Fruit fly (Drosophila melanogaster) whole organism, embryonic: ENCODE data around the gene CG34309.

Experiments
- Atf3 ChIP-seq: fragments of 200-800 bp; sonication (Bioruptor generic); optimal IDR thresholded peaks from 3 replicates; lab custom pipeline; 2016; ENCODE audit warnings: missing biosample characterization, missing genetic modification characterization
- Awh ChIP-seq: fragments of 200-800 bp; sonication (Bioruptor generic); IDR thresholded peaks from 2 replicates; pipeline ENCODE4, ENCODE4 v1.3.6; 2022; ENCODE audit warnings: missing biosample characterization, missing genetic modification characterization
- B-H1 ChIP-seq: fragments of 200-800 bp; sonication (Bioruptor generic); IDR thresholded peaks from 3 replicates; pipeline ENCODE4 v1.3.6; 2022; ENCODE audit warnings: missing biosample characterization, missing genetic modification characterization
- Bdp1 ChIP-seq: fragments of 200-800 bp; sonication (Bioruptor generic); optimal IDR thresholded peaks from 3 replicates; lab custom pipeline; 2016; ENCODE audit warnings: missing biosample characterization, missing genetic modification characterization
- CG10462 ChIP-seq: fragments of 200-800 bp; sonication (Bioruptor generic); optimal IDR thresholded peaks from 2 replicates; lab custom pipeline; 2016; ENCODE audit warnings: missing biosample characterization, missing genetic modification characterization
- CG10565 ChIP-seq: fragments of 200-800 bp; sonication (Bioruptor generic); optimal IDR thresholded peaks from 3 replicates; lab custom pipeline; 2016; ENCODE audit warnings: missing biosample characterization, mild to moderate bottlenecking, missing genetic modification characterization
- CG11560 ChIP-seq: fragments of 200-800 bp; sonication (Bioruptor generic); IDR thresholded peaks from 3 replicates; pipeline ENCODE4 v1.3.6; 2022; ENCODE audit warnings: missing biosample characterization, missing genetic modification characterization
- CG12071 ChIP-seq: fragments of 200-800 bp; sonication (Bioruptor generic); optimal IDR thresholded peaks from 3 replicates; lab custom pipeline; 2018; ENCODE audit warnings: missing biosample characterization, mild to moderate bottlenecking, missing genetic modification characterization
- CG13287 ChIP-seq: fragments of 200-800 bp; sonication (Bioruptor generic); IDR thresholded peaks from 2 replicates; pipeline ENCODE4 v1.3.6; 2022; ENCODE audit warnings: missing biosample characterization, missing genetic modification characterization; ENCODE audit not compliant: partially characterized antibody
- CG13894 ChIP-seq: fragments of 200-800 bp; sonication (Bioruptor generic); optimal IDR thresholded peaks from 3 replicates; lab custom pipeline; 2018; ENCODE audit warnings: missing biosample characterization, mild to moderate bottlenecking, missing genetic modification characterization, moderate library complexity
- CG15011 ChIP-seq: fragments of 200-800 bp; sonication (Bioruptor generic); optimal IDR thresholded peaks from 3 replicates; lab custom pipeline; 2018; ENCODE audit warnings: missing biosample characterization, mild to moderate bottlenecking, missing genetic modification characterization
- CG15269 ChIP-seq: fragments of 200-800 bp; sonication (Bioruptor generic); optimal IDR thresholded peaks from 2 replicates; lab custom pipeline; 2018; ENCODE audit warnings: missing biosample characterization, mild to moderate bottlenecking, missing genetic modification characterization, moderate library complexity
- CG17359 ChIP-seq: fragments of 200-800 bp; sonication (Bioruptor generic); optimal IDR thresholded peaks from 3 replicates; lab custom pipeline; 2018; ENCODE audit warnings: missing biosample characterization, mild to moderate bottlenecking, missing genetic modification characterization, moderate library complexity
- CG1832 ChIP-seq: fragments of 200-800 bp; sonication (Bioruptor generic); optimal IDR thresholded peaks from 2 replicates; lab custom pipeline; 2017; ENCODE audit warnings: missing biosample characterization, mild to moderate bottlenecking, missing genetic modification characterization, inconsistent platforms
- CG18619 ChIP-seq: fragments of 200-800 bp; sonication (Bioruptor generic); optimal IDR thresholded peaks from 3 replicates; lab custom pipeline; 2017; ENCODE audit warnings: missing biosample characterization, mild to moderate bottlenecking, missing genetic modification characterization
- CG32532 ChIP-seq: fragments of 200-800 bp; sonication (Bioruptor generic); IDR thresholded peaks from 2 replicates; pipeline ENCODE4 v1.3.6; 2022; ENCODE audit warnings: missing biosample characterization, missing genetic modification characterization
- CG3281 ChIP-seq: fragments of 200-800 bp; sonication (Bioruptor generic); optimal IDR thresholded peaks from 3 replicates; lab custom pipeline; 2017; ENCODE audit warnings: missing biosample characterization, mild to moderate bottlenecking, missing genetic modification characterization
- CG3847 ChIP-seq: fragments of 200-800 bp; sonication (Bioruptor generic); IDR thresholded peaks from 2 replicates; pipeline ENCODE4 v1.3.6; 2022; ENCODE audit warnings: missing biosample characterization, missing genetic modification characterization
- CG6254 ChIP-seq: fragments of 200-800 bp; sonication (Bioruptor generic); optimal IDR thresholded peaks from 3 replicates; lab custom pipeline; 2017; ENCODE audit warnings: mild to moderate bottlenecking, missing biosample characterization, missing genetic modification reagents, missing genetic modification characterization
- CG6683 ChIP-seq: fragments of 200-800 bp; sonication (Bioruptor generic); optimal IDR thresholded peaks from 2 replicates; lab custom pipeline; 2017; ENCODE audit warnings: missing biosample characterization, mild to moderate bottlenecking, missing genetic modification characterization, missing genetic modification reagents
- CG7357 ChIP-seq: fragments of 200-800 bp; sonication (Bioruptor generic); IDR thresholded peaks from 3 replicates; pipeline ENCODE4 v1.3.6; 2022; ENCODE audit warnings: missing biosample characterization, missing genetic modification characterization
- Drgx ChIP-seq: fragments of 200-800 bp; sonication (Bioruptor generic); IDR thresholded peaks from 2 replicates; pipeline ENCODE4 v1.3.6; 2022; ENCODE audit warnings: missing biosample characterization, missing genetic modification characterization
- E2f1 ChIP-seq: fragments of 200-800 bp; sonication (Bioruptor generic); IDR thresholded peaks from 2 replicates; pipeline ENCODE4 v1.3.6; 2022; ENCODE audit warnings: missing biosample characterization, missing genetic modification characterization
- E2f2 ChIP-seq: fragments of 200-800 bp; sonication (Bioruptor generic); IDR thresholded peaks from 2 replicates; pipeline ENCODE4 v1.3.6; 2022; ENCODE audit warnings: missing biosample characterization, missing genetic modification characterization
- Elba2 ChIP-seq: fragments of 200-800 bp; sonication (Bioruptor generic); optimal IDR thresholded peaks from 3 replicates; lab custom pipeline; 2016; ENCODE audit warnings: missing biosample characterization, missing genetic modification characterization
- HLHmδ ChIP-seq: fragments of 200-800 bp; sonication (Bioruptor generic); optimal IDR thresholded peaks from 2 replicates; lab custom pipeline; 2018; ENCODE audit warnings: missing biosample characterization, mild to moderate bottlenecking, missing genetic modification characterization, moderate library complexity
- Hr51 ChIP-seq, 2 experiments: fragments of 200-800 bp; sonication (Bioruptor generic); optimal IDR thresholded peaks; 2 replicates in 1 of 2; 3 replicates in 1 of 2; lab custom pipeline; 2016 to 2018; ENCODE audit warnings: missing biosample characterization in 2 of 2, missing genetic modification characterization in 2 of 2, mild to moderate bottlenecking in 1 of 2, moderate library complexity in 1 of 2
- Kr ChIP-seq: fragments of 200-800 bp; sonication (Bioruptor generic); optimal IDR thresholded peaks from 2 replicates; lab custom pipeline; 2017; ENCODE audit warnings: missing biosample characterization, mild to moderate bottlenecking, missing genetic modification characterization
- MTF-1 ChIP-seq: fragments of 200-800 bp; sonication (Bioruptor generic); optimal IDR thresholded peaks from 2 replicates; lab custom pipeline; 2018; ENCODE audit warnings: missing biosample characterization, mild to moderate bottlenecking, missing genetic modification characterization, borderline replicate concordance
- Max ChIP-seq: fragments of 200-800 bp; sonication (Bioruptor generic); optimal IDR thresholded peaks from 2 replicates; lab custom pipeline; 2016; ENCODE audit warnings: missing biosample characterization, mild to moderate bottlenecking, missing genetic modification characterization
- Pdp1 ChIP-seq, 2 experiments: fragments of 200-800 bp; sonication (Bioruptor generic); optimal IDR thresholded peaks; 3 replicates each; lab custom pipeline; 2016; ENCODE audit warnings: missing biosample characterization in 2 of 2, missing genetic modification characterization in 2 of 2, mild to moderate bottlenecking in 1 of 2, moderate library complexity in 1 of 2
- Scr ChIP-seq: fragments of 200-800 bp; sonication (Bioruptor generic); IDR thresholded peaks from 2 replicates; pipeline ENCODE4 v1.3.6; 2022; ENCODE audit warnings: missing biosample characterization, missing genetic modification characterization; ENCODE audit not compliant: partially characterized antibody
- Sin3A ChIP-seq: fragments of >200 bp; optimal IDR thresholded peaks from 2 replicates; lab custom pipeline; 2018
- Taf1 ChIP-seq: fragments of 200-800 bp; sonication (Bioruptor generic); IDR thresholded peaks from 2 replicates; pipeline ENCODE4 v1.3.6; 2022; ENCODE audit warnings: missing biosample characterization, missing genetic modification characterization
- Xbp1 ChIP-seq: fragments of 200-800 bp; sonication (Bioruptor generic); optimal IDR thresholded peaks from 3 replicates; lab custom pipeline; 2016; ENCODE audit warnings: missing biosample characterization, mild to moderate bottlenecking, missing genetic modification characterization
- al ChIP-seq: fragments of 200-800 bp; sonication (Bioruptor generic); IDR thresholded peaks from 2 replicates; pipeline ENCODE4 v1.3.6; 2022; ENCODE audit warnings: missing biosample characterization, missing genetic modification characterization
- br ChIP-seq: fragments of >200 bp; optimal IDR thresholded peaks from 2 replicates; lab custom pipeline; 2017
- chinmo ChIP-seq: fragments of 200-800 bp; sonication (Bioruptor generic); IDR thresholded peaks from 4 replicates; pipeline ENCODE4 v1.3.6; 2022; ENCODE audit warnings: missing biosample characterization, missing genetic modification characterization; ENCODE audit not compliant: partially characterized antibody
- emc ChIP-seq: fragments of 200-800 bp; sonication (Bioruptor generic); optimal IDR thresholded peaks from 2 replicates; lab custom pipeline; 2016; ENCODE audit warnings: missing biosample characterization, missing genetic modification characterization
- ftz-f1 ChIP-seq: fragments of 200-800 bp; sonication (Bioruptor generic); optimal IDR thresholded peaks from 2 replicates; lab custom pipeline; 2016; ENCODE audit warnings: missing biosample characterization, missing genetic modification characterization
- hth ChIP-seq: fragments of >200 bp; optimal IDR thresholded peaks from 2 replicates; lab custom pipeline; 2017; ENCODE audit warnings: inconsistent platforms
- kay ChIP-seq: fragments of 200-800 bp; sonication (Bioruptor generic); optimal IDR thresholded peaks from 2 replicates; lab custom pipeline; 2016; ENCODE audit warnings: missing biosample characterization, missing genetic modification characterization
- pb ChIP-seq: fragments of 200-800 bp; sonication (Bioruptor generic); optimal IDR thresholded peaks from 3 replicates; lab custom pipeline; 2016; ENCODE audit warnings: missing biosample characterization, missing genetic modification characterization
- pnt ChIP-seq: fragments of 200-800 bp; sonication (Bioruptor generic); optimal IDR thresholded peaks from 3 replicates; lab custom pipeline; 2016; ENCODE audit warnings: missing biosample characterization, missing genetic modification characterization
- pzg ChIP-seq: fragments of 200-800 bp; sonication (Bioruptor generic); optimal IDR thresholded peaks from 3 replicates; lab custom pipeline; 2018; ENCODE audit warnings: missing biosample characterization, mild to moderate bottlenecking, missing genetic modification characterization, moderate library complexity
- repo ChIP-seq: fragments of 200-800 bp; sonication (Bioruptor generic); optimal IDR thresholded peaks from 2 replicates; lab custom pipeline; 2016; ENCODE audit warnings: missing biosample characterization, missing genetic modification characterization
- salm ChIP-seq: fragments of 200-800 bp; sonication (Bioruptor generic); optimal IDR thresholded peaks from 2 replicates; lab custom pipeline; 2018; ENCODE audit warnings: missing biosample characterization, mild to moderate bottlenecking, missing genetic modification characterization
- slou ChIP-seq: fragments of 200-800 bp; sonication (Bioruptor generic); optimal IDR thresholded peaks from 3 replicates; lab custom pipeline; 2016; ENCODE audit warnings: missing biosample characterization, missing genetic modification characterization
- sqz ChIP-seq: fragments of 200-800 bp; sonication (Bioruptor generic); optimal IDR thresholded peaks from 3 replicates; lab custom pipeline; 2018; ENCODE audit warnings: missing biosample characterization, mild to moderate bottlenecking, missing genetic modification characterization
- sr ChIP-seq: fragments of 200-800 bp; sonication (Bioruptor generic); IDR thresholded peaks from 3 replicates; pipeline ENCODE4 v1.3.6; 2022; ENCODE audit warnings: missing biosample characterization, missing genetic modification characterization

CG34309 gene

DNA sequence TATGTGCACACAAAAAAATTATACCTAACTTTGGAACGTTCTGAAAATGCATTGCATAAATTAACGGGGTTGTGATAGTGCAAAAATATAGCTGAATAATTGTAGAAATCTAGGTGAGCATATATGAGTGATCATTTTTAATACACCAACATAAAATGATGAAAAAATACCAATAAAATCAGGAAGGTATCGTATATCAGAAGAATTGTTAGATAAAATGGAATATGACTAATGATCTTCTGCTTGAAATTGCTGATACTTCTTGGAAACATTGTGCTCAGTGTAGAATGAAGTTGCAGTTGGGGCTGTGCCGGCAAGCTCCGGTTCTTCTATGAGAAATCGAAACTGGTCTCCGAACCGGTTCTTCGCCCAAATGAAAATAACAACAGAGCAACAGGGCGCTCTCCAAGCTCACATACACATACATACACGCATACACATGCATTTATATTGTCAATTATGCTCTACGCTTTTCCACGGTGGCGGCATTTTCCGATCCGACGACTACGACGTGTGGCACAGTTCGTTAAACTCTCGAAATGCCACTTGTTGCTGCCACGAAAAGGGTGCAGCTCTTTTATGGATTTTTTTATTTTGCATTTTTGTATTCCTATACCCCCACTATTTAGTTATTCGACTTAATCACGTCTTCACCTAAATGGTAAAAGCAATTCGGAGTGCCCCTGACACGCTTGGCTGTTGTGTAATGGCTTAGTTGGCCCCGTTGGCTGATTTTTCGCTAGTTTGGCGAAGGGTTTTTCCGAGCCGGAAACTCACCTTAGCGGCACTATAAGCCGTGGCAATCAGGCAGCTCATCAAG is 28.7 kb downstream of the CG34309 start (continued):
- peak; percentile 77 for TF ChIP-seq salm (tag; lab: Kevin White, UChicago)
- TF ChIP-seq pb (GFP tag; lab: Kevin White, UChicago), result peak; percentile 74
- no peak for TF ChIP-seq Elba2 (GFP tag; lab: Kevin White, UChicago)
- TF ChIP-seq CG3847, result peak; percentile 78
- TF ChIP-seq CG15011 (GFP tag; lab: Kevin White, UChicago), result peak; percentile 77
- TF ChIP-seq Scr (GFP tag; lab: Robert Waterston, UW), result no peak
- peak; percentile 84 for TF ChIP-seq CG3281 (GFP tag; lab: Kevin White, UChicago)
- no peak for TF ChIP-seq Kr
- TF ChIP-seq pzg (GFP tag; lab: Kevin White, UChicago), result no peak
- no peak for TF ChIP-seq Sin3A
- TF ChIP-seq Awh (GFP tag; lab: Robert Waterston, UW), result peak; percentile 74
- peak; percentile 89 for TF ChIP-seq CG18619 (GFP tag; lab: Kevin White, UChicago)
- no peak for TF ChIP-seq CG13287 (GFP tag; lab: Robert Waterston, UW)
- TF ChIP-seq B-H1, result peak; percentile 73
- peak; percentile 72; the same call in 2 of the 3 replicates for TF ChIP-seq CG7357 (GFP tag; lab: Robert Waterston, UW)
- peak; percentile 90 for TF ChIP-seq CG15269
- TF ChIP-seq CG1832 (GFP tag; lab: Kevin White, UChicago), result no peak
- peak; percentile 68 for TF ChIP-seq E2f2 (GFP tag; lab: Robert Waterston, UW)
- TF ChIP-seq CG12071 (GFP tag; lab: Kevin White, UChicago), result peak; percentile 75
- TF ChIP-seq slou (GFP tag; lab: Kevin White, UChicago), result peak; percentile 77
- TF ChIP-seq Max, result peak; percentile 76
- no peak for TF ChIP-seq chinmo (GFP tag; lab: Robert Waterston, UW)
- TF ChIP-seq ftz-f1 (GFP tag; lab: Kevin White, UChicago), result no peak
- peak; percentile 64 for TF ChIP-seq MTF-1 (GFP tag; lab: Kevin White, UChicago)
- TF ChIP-seq repo (GFP tag; lab: Kevin White, UChicago), result peak; percentile 69
- TF ChIP-seq Drgx (GFP tag; lab: Robert Waterston, UW), result peak; percentile 81
- no peak for TF ChIP-seq br (lab: Kevin White, UChicago)
- TF ChIP-seq CG17359 (tag; lab: Kevin White, UChicago), result peak; percentile 82
- peak; percentile 65; the same call in 1 of the 2 replicates for TF ChIP-seq Taf1 (GFP tag; lab: Robert Waterston, UW)
- peak; percentile 57 for TF ChIP-seq CG10565
- TF ChIP-seq hth (lab: Kevin White, UChicago), result no peak
- peak; percentile 84 to 88 for TF ChIP-seq Pdp1 (GFP tag; optimal IDR thresholded peaks at IDR 0.05; lab: Kevin White, UChicago)
- TF ChIP-seq Xbp1 (GFP tag; lab: Kevin White, UChicago), result peak; percentile 90
- TF ChIP-seq emc, result peak; percentile 31
- TF ChIP-seq CG13894 (tag; lab: Kevin White, UChicago), result no peak
- TF ChIP-seq kay, result peak; percentile 69
- TF ChIP-seq Bdp1 (GFP tag; lab: Kevin White, UChicago), result peak; percentile 79
- no peak for TF ChIP-seq HLHmδ (GFP tag; lab: Kevin White, UChicago)
- peak; percentile 53 for TF ChIP-seq sqz (GFP tag; lab: Kevin White, UChicago)
- peak; percentile 87 for TF ChIP-seq Atf3 (GFP tag; lab: Kevin White, UChicago)
- TF ChIP-seq CG6683 (GFP tag; lab: Kevin White, UChicago), result peak; percentile 57
- peak; percentile 86 for TF ChIP-seq CG10462
- TF ChIP-seq Hr51 (GFP tag; optimal IDR thresholded peaks at IDR 0.05; lab: Kevin White, UChicago), result peak; percentile 86 to 93
- TF ChIP-seq CG11560 (tag; lab: Robert Waterston, UW), result peak; percentile 62; the same call in 2 of the 3 replicates
- peak; percentile 89 for TF ChIP-seq CG32532 (GFP tag; lab: Robert Waterston, UW)
- peak; percentile 82 for TF ChIP-seq CG6254 (GFP tag; lab: Kevin White, UChicago)
- TF ChIP-seq E2f1 (GFP tag; lab: Robert Waterston, UW), result peak; percentile 88
- peak; percentile 83 for TF ChIP-seq al
- TF ChIP-seq pnt (GFP tag; lab: Kevin White, UChicago), result peak; percentile 89
- no peak for TF ChIP-seq sr (GFP tag; lab: Robert Waterston, UW)
